Worm (Caenorhabditis elegans) whole organism, L4 larva: Measurements from ENCODE around the gene stdh-3.

Experiments used
- T26A8.4 ChIP-seq: fragments of 200-800 bp; sonication (Bioruptor generic); IDR thresholded peaks from 2 replicates; pipeline ENCODE4 v1.3.6; 2022; ENCODE audit warnings: missing genetic modification characterization, missing compliant biosample characterization
- Y48G9A.11 ChIP-seq: fragments of 200-800 bp; sonication (Bioruptor generic); IDR thresholded peaks from 2 replicates; pipeline ENCODE4 v1.3.6; 2022; ENCODE audit warnings: missing genetic modification reagents, missing genetic modification characterization, missing compliant biosample characterization
- Y75B8A.6 ChIP-seq: fragments of 200-800 bp; sonication (Bioruptor generic); IDR thresholded peaks from 2 replicates; pipeline ENCODE4 v1.3.6; 2022; ENCODE audit warnings: missing genetic modification reagents, missing genetic modification characterization, missing compliant biosample characterization
- ZK337.2 ChIP-seq: fragments of 200-800 bp; sonication (Bioruptor generic); IDR thresholded peaks from 2 replicates; pipeline ENCODE4 v1.3.6; 2022; ENCODE audit warnings: missing genetic modification reagents, missing genetic modification characterization, missing compliant biosample characterization
- aha-1 ChIP-seq: fragments of 150-350 bp; peaks from one replicate; lab custom pipeline; 2014; ENCODE audit warnings: missing biosample characterization, missing genetic modification characterization
- aly-2 ChIP-seq: sonication (generic microtip); optimal IDR thresholded peaks from 2 replicates; lab custom pipeline; 2018; ENCODE audit warnings: missing biosample characterization, missing genetic modification characterization
- attf-4 ChIP-seq: sonication (generic microtip); optimal IDR thresholded peaks from 3 replicates; lab custom pipeline; 2017; ENCODE audit warnings: missing biosample characterization, missing genetic modification characterization
- ceh-20 ChIP-seq: fragments of 200-800 bp; sonication (Bioruptor generic); IDR thresholded peaks from 2 replicates; pipeline ENCODE4 v1.3.6; 2022; ENCODE audit warnings: missing genetic modification reagents, missing genetic modification characterization, missing compliant biosample characterization
- ceh-62 ChIP-seq: sonication (generic microtip); optimal IDR thresholded peaks from 2 replicates; lab custom pipeline; 2017; ENCODE audit warnings: missing biosample characterization, missing genetic modification characterization
- daf-16 ChIP-seq, 3 experiments: sonication (generic microtip); optimal IDR thresholded peaks; 2 replicates each; lab custom pipeline; 2016 to 2017; ENCODE audit warnings: missing genetic modification characterization in 3 of 3, missing genetic modification reagents in 3 of 3, mild to moderate bottlenecking in 2 of 3, missing compliant biosample characterization in 2 of 3, missing biosample characterization in 1 of 3, moderate library complexity in 1 of 3
- dmd-6 ChIP-seq: fragments of 200-800 bp; sonication (Bioruptor generic); IDR thresholded peaks from 2 replicates; pipeline ENCODE4 v1.3.6; 2022; ENCODE audit warnings: missing genetic modification reagents, missing genetic modification characterization, missing compliant biosample characterization
- dmd-8 ChIP-seq: fragments of 200-800 bp; sonication (Bioruptor generic); IDR thresholded peaks from 2 replicates; pipeline ENCODE4 v1.3.6; 2022; ENCODE audit warnings: missing genetic modification characterization, missing compliant biosample characterization
- duxl-1 ChIP-seq: sonication (generic microtip); optimal IDR thresholded peaks from 2 replicates; lab custom pipeline; 2016; ENCODE audit warnings: mild to moderate bottlenecking, missing genetic modification characterization, moderate library complexity, missing compliant biosample characterization; ENCODE audit not compliant: poor library complexity
- dve-1 ChIP-seq: sonication (generic microtip); optimal IDR thresholded peaks from 2 replicates; lab custom pipeline; 2017; ENCODE audit warnings: antibody characterized with exemption, mild to moderate bottlenecking, missing genetic modification characterization, missing compliant biosample characterization; ENCODE audit not compliant: insufficient read depth
- fkh-10 ChIP-seq: fragments of 150-350 bp; optimal IDR thresholded peaks from 2 replicates; lab custom pipeline; 2014; ENCODE audit warnings: missing biosample characterization, missing genetic modification reagents, missing genetic modification characterization
- hif-1 ChIP-seq, 2 experiments: sonication (generic microtip); optimal IDR thresholded peaks; 2 replicates each; lab custom pipeline; 2016 to 2017; ENCODE audit warnings: missing compliant biosample characterization in 2 of 2, missing genetic modification characterization in 2 of 2, missing genetic modification reagents in 2 of 2, missing genotype in 2 of 2, mild to moderate bottlenecking in 1 of 2
- hlh-11 ChIP-seq: fragments of 200-800 bp; sonication (Bioruptor generic); optimal IDR thresholded peaks from 2 replicates; lab custom pipeline; 2018; ENCODE audit warnings: mild to moderate bottlenecking, missing genetic modification characterization, missing compliant biosample characterization
- hmg-1.1 ChIP-seq: fragments of 200-800 bp; sonication (Bioruptor generic); IDR thresholded peaks from 2 replicates; pipeline ENCODE4 v1.3.6; 2022; ENCODE audit warnings: missing genetic modification reagents, missing genetic modification characterization, missing compliant biosample characterization
- lin-1 ChIP-seq: fragments of 200-800 bp; sonication (Bioruptor generic); IDR thresholded peaks from 2 replicates; pipeline ENCODE4 v1.3.6; 2022; ENCODE audit warnings: missing genetic modification reagents, missing genetic modification characterization, missing compliant biosample characterization
- lin-38 ChIP-seq: fragments of 200-800 bp; sonication (Bioruptor generic); IDR thresholded peaks from 2 replicates; pipeline ENCODE4 v1.3.6; 2022; ENCODE audit warnings: missing genetic modification reagents, missing genetic modification characterization, missing compliant biosample characterization
- lsy-2 ChIP-seq, 2 experiments: fragments of 150-350 bp in 1 of 2; sonication (generic microtip) in 1 of 2; optimal IDR thresholded peaks; 2 replicates each; lab custom pipeline; 2014 to 2017; ENCODE audit warnings: missing biosample characterization in 2 of 2, missing genetic modification characterization in 2 of 2
- madf-5 ChIP-seq, 2 experiments: fragments of 200-800 bp; sonication (Bioruptor generic); IDR thresholded peaks; 2 replicates each; pipeline ENCODE4 v1.3.6; 2022; ENCODE audit warnings: missing compliant biosample characterization in 2 of 2, missing genetic modification characterization in 2 of 2
- madf-9 ChIP-seq: fragments of 200-800 bp; sonication (Bioruptor generic); conservative IDR thresholded peaks from 2 replicates; pipeline ENCODE4 v1.3.6; 2022; ENCODE audit warnings: missing genetic modification reagents, missing genetic modification characterization, missing compliant biosample characterization
- mdt-29 ChIP-seq: fragments of 200-800 bp; sonication (Bioruptor generic); IDR thresholded peaks from 2 replicates; pipeline ENCODE4 v1.3.6; 2022; ENCODE audit warnings: missing genetic modification reagents, missing genetic modification characterization, missing compliant biosample characterization
- mes-2 ChIP-seq: sonication (generic microtip); optimal IDR thresholded peaks from 2 replicates; lab custom pipeline; 2016; ENCODE audit warnings: missing genotype, mild to moderate bottlenecking, missing genetic modification characterization, missing compliant biosample characterization; ENCODE audit not compliant: poor library complexity, severe bottlenecking
- mxl-2 ChIP-seq: fragments of 200-800 bp; sonication (Bioruptor generic); conservative IDR thresholded peaks from 2 replicates; pipeline ENCODE4 v1.3.6; 2022; ENCODE audit warnings: missing genetic modification reagents, missing genetic modification characterization, missing compliant biosample characterization
- nhr-10 ChIP-seq: fragments of 150-350 bp; optimal IDR thresholded peaks from 2 replicates; lab custom pipeline; 2014; ENCODE audit warnings: missing biosample characterization, missing genetic modification characterization
- nhr-102 ChIP-seq: sonication (generic microtip); optimal IDR thresholded peaks from 2 replicates; lab custom pipeline; 2016; ENCODE audit warnings: mild to moderate bottlenecking, missing genetic modification characterization, moderate library complexity, missing compliant biosample characterization
- nhr-11 ChIP-seq: fragments of 150-350 bp; optimal IDR thresholded peaks from 2 replicates; lab custom pipeline; 2014; ENCODE audit warnings: missing biosample characterization, missing genetic modification characterization
- nhr-111 ChIP-seq: fragments of 200-800 bp; sonication (Bioruptor generic); optimal IDR thresholded peaks from 2 replicates; lab custom pipeline; 2018; ENCODE audit warnings: mild to moderate bottlenecking, missing genetic modification characterization, missing compliant biosample characterization
- nhr-28 ChIP-seq: fragments of 150-350 bp; optimal IDR thresholded peaks from 2 replicates; lab custom pipeline; 2014; ENCODE audit warnings: missing biosample characterization, missing genetic modification characterization
- nhr-41 ChIP-seq: fragments of 200-800 bp; sonication (Bioruptor generic); IDR thresholded peaks from 2 replicates; pipeline ENCODE4 v1.3.6; 2022; ENCODE audit warnings: missing genetic modification reagents, missing genetic modification characterization, missing compliant biosample characterization
- nhr-42 ChIP-seq: fragments of 200-800 bp; sonication (Bioruptor generic); IDR thresholded peaks from 2 replicates; pipeline ENCODE4 v1.3.6; 2022; ENCODE audit warnings: missing genetic modification characterization, missing compliant biosample characterization
- nhr-48 ChIP-seq: sonication (generic microtip); optimal IDR thresholded peaks from 2 replicates; lab custom pipeline; 2016; ENCODE audit warnings: mild to moderate bottlenecking, missing genetic modification characterization, missing compliant biosample characterization
- nhr-6 ChIP-seq: fragments of 150-350 bp; optimal IDR thresholded peaks from 2 replicates; lab custom pipeline; 2014; ENCODE audit warnings: missing biosample characterization, missing genetic modification characterization
- nhr-76 ChIP-seq: fragments of 150-350 bp; optimal IDR thresholded peaks from 2 replicates; lab custom pipeline; 2014; ENCODE audit warnings: missing biosample characterization, missing genetic modification characterization
- nhr-77 ChIP-seq: fragments of 150-350 bp; optimal IDR thresholded peaks from 2 replicates; lab custom pipeline; 2014; ENCODE audit warnings: missing biosample characterization, missing genetic modification characterization
- pha-4 ChIP-seq, 2 experiments: fragments of 150-350 bp in 1 of 2; fragments of 200-800 bp in 1 of 2; sonication (Bioruptor generic) in 1 of 2; IDR thresholded peaks in 1 of 2; optimal IDR thresholded peaks in 1 of 2; 2 replicates each; pipeline versions ENCODE4 v1.3.6 to Lab custom; 2014 to 2022; ENCODE audit warnings: missing genetic modification characterization in 2 of 2, missing genetic modification reagents in 2 of 2, missing biosample characterization in 1 of 2, missing compliant biosample characterization in 1 of 2
- rbr-2 ChIP-seq: sonication (generic microtip); optimal IDR thresholded peaks from 2 replicates; lab custom pipeline; 2016; ENCODE audit warnings: missing genotype, missing genetic modification characterization, missing compliant biosample characterization
- saeg-2 ChIP-seq: fragments of 200-800 bp; sonication (Bioruptor generic); IDR thresholded peaks from 2 replicates; pipeline ENCODE4 v1.3.6; 2022; ENCODE audit warnings: missing genetic modification reagents, missing genetic modification characterization, missing compliant biosample characterization
- sdz-12 ChIP-seq: fragments of 200-800 bp; sonication (Bioruptor generic); optimal IDR thresholded peaks from 2 replicates; lab custom pipeline; 2018; ENCODE audit warnings: mild to moderate bottlenecking, missing genetic modification characterization, missing compliant biosample characterization
- skn-1 ChIP-seq: fragments of 150-350 bp; optimal IDR thresholded peaks from 2 replicates; lab custom pipeline; 2014; ENCODE audit warnings: missing biosample characterization, missing genetic modification characterization
- snpc-1.2 ChIP-seq: fragments of 200-800 bp; sonication (Bioruptor generic); IDR thresholded peaks from 2 replicates; pipeline ENCODE4 v1.3.6; 2022; ENCODE audit warnings: missing genetic modification reagents, missing genetic modification characterization, missing compliant biosample characterization
- tag-97 ChIP-seq: fragments of 200-800 bp; sonication (Bioruptor generic); IDR thresholded peaks from 2 replicates; pipeline ENCODE4 v1.3.6; 2022; ENCODE audit warnings: missing genetic modification characterization, missing compliant biosample characterization
- tra-1 ChIP-seq: fragments of 200-800 bp; sonication (Bioruptor generic); IDR thresholded peaks from 2 replicates; pipeline ENCODE4 v1.3.6; 2022; ENCODE audit warnings: missing genetic modification reagents, missing genetic modification characterization, missing compliant biosample characterization
- zag-1 ChIP-seq: fragments of 150-350 bp; optimal IDR thresholded peaks from 2 replicates; lab custom pipeline; 2014; ENCODE audit warnings: missing biosample characterization, missing genetic modification characterization
- zfp-3 ChIP-seq: fragments of 200-800 bp; sonication (Bioruptor generic); conservative IDR thresholded peaks from 2 replicates; pipeline ENCODE4 v1.3.6; 2022; ENCODE audit warnings: missing genetic modification reagents, missing genetic modification characterization, missing compliant biosample characterization
- ztf-11 ChIP-seq: fragments of 150-350 bp; optimal IDR thresholded peaks from 2 replicates; lab custom pipeline; 2014; ENCODE audit warnings: missing biosample characterization, missing genetic modification characterization
- ztf-7 ChIP-seq: fragments of 150-350 bp; optimal IDR thresholded peaks from 2 replicates; lab custom pipeline; 2014; ENCODE audit warnings: missing biosample characterization, missing genetic modification characterization

stdh-3 gene

ce11 chrV:13907557-13908104 is 3.2 kb downstream of the stdh-3 start:
- TF ChIP-seq mes-2 (peak; percentile 52), dmd-8 (GFP tag; lab: Robert Waterston, UW) (peak; percentile 69), mxl-2 (GFP tag; lab: Robert Waterston, UW) (no peak), nhr-41 (GFP tag; lab: Robert Waterston, UW) (peak; percentile 42; the same call in 1 of the 2 replicates), lsy-2 (tag; optimal IDR thresholded peaks at IDR 0.05; lab: Kevin White, UChicago) (peak; percentile 69 to 72), hif-1 (tag; optimal IDR thresholded peaks at IDR 0.05; lab: Kevin White, UChicago) (peak in 1 of 2 experiments; percentile 39), dve-1 (tag; lab: Kevin White, UChicago) (peak; percentile 28), hlh-11 (tag; lab: Kevin White, UChicago) (peak; percentile 70), aly-2 (no peak), lin-38 (GFP tag; lab: Robert Waterston, UW) (peak; percentile 59), attf-4 (tag; lab: Kevin White, UChicago) (no peak), fkh-10 (GFP tag; lab: Kevin White, UChicago) (no peak), snpc-1.2 (peak; percentile 27; the same call in 1 of the 2 replicates), nhr-76 (tag; lab: Kevin White, UChicago) (no peak), duxl-1 (peak; percentile 65), dmd-6 (peak; percentile 56), rbr-2 (tag; lab: Kevin White, UChicago) (no peak), zag-1 (tag; lab: Kevin White, UChicago) (no peak), Y48G9A.11 (GFP tag; lab: Robert Waterston, UW) (no peak; the same call in 1 of the 2 replicates), ztf-11 (tag; lab: Kevin White, UChicago) (no peak), hmg-1.1 (no peak; the same call in 1 of the 2 replicates), skn-1 (no peak), nhr-48 (tag; lab: Kevin White, UChicago) (no peak), T26A8.4 (GFP tag; lab: Robert Waterston, UW) (peak; percentile 90), mdt-29 (GFP tag; lab: Robert Waterston, UW) (peak; percentile 69; the same call in 1 of the 2 replicates), tra-1 (GFP tag; lab: Robert Waterston, UW) (peak; percentile 9; the same call in 1 of the 2 replicates), madf-5 (GFP tag; IDR thresholded peaks at IDR 0.05; lab: Robert Waterston, UW) (0 out of 4 replicates have a peak, but pooled peaks of 1 of the 2 experiments have one; percentile 52), nhr-28 (tag; lab: Kevin White, UChicago) (peak; percentile 48), lin-1 (peak; percentile 51; the same call in 1 of the 2 replicates), saeg-2 (GFP tag; lab: Robert Waterston, UW) (no peak), madf-9 (peak; percentile 34; the same call in 1 of the 2 replicates), nhr-42 (GFP tag; lab: Robert Waterston, UW) (peak; percentile 27; the same call in 1 of the 2 replicates), tag-97 (GFP tag; lab: Robert Waterston, UW) (no peak), nhr-10 (tag; lab: Kevin White, UChicago) (peak; percentile 51), nhr-102 (tag; lab: Kevin White, UChicago) (peak; percentile 70), daf-16 (GFP tag; optimal IDR thresholded peaks at IDR 0.05; lab: Kevin White, UChicago) (peak in 1 of 2 experiments; percentile 1), daf-16 (tag; optimal IDR thresholded peaks at IDR 0.05; lab: Kevin White, UChicago) (peak; percentile 18), sdz-12 (peak; percentile 13), Y75B8A.6 (GFP tag; lab: Robert Waterston, UW) (peak; percentile 85), aha-1 (peak; percentile 91), ZK337.2 (GFP tag; lab: Robert Waterston, UW) (no peak), nhr-111 (no peak), pha-4 (GFP tag; IDR thresholded peaks at IDR 0.05; lab: Robert Waterston, UW) (peak; percentile 37), pha-4 (tag; optimal IDR thresholded peaks at IDR 0.05; lab: Kevin White, UChicago) (no peak), ceh-62 (tag; lab: Kevin White, UChicago) (no peak), nhr-77 (tag; lab: Kevin White, UChicago) (peak; percentile 89), ceh-20 (no peak), zfp-3 (GFP tag; lab: Robert Waterston, UW) (peak; percentile 98), nhr-11 (tag; lab: Kevin White, UChicago) (peak; percentile 11), ztf-7 (tag; lab: Kevin White, UChicago) (no peak), nhr-6 (tag; lab: Kevin White, UChicago) (no peak)
